Fruit fly (Drosophila melanogaster) whole organism, prepupa: Measurements from ENCODE around the gene bol.

Source experiments
- CG10669 ChIP-seq: fragments of 200-800 bp; sonication (Bioruptor generic); optimal IDR thresholded peaks from 3 replicates; lab custom pipeline; 2018; ENCODE audit warnings: missing biosample characterization, mild to moderate bottlenecking, missing genetic modification characterization, moderate library complexity
- CG11294 ChIP-seq: fragments of 200-800 bp; sonication (Bioruptor generic); IDR thresholded peaks from 2 replicates; pipeline ENCODE4 v1.3.6; 2022; ENCODE audit warnings: missing biosample characterization, missing genetic modification characterization
- CG15336 ChIP-seq: fragments of 200-800 bp; sonication (Bioruptor generic); IDR thresholded peaks from 2 replicates; pipeline ENCODE4 v1.3.6; 2022; ENCODE audit warnings: missing biosample characterization, missing genetic modification characterization
- CG16779 ChIP-seq: fragments of 200-800 bp; sonication (Bioruptor generic); optimal IDR thresholded peaks from 3 replicates; lab custom pipeline; 2017; ENCODE audit warnings: missing biosample characterization, mild to moderate bottlenecking, missing genetic modification characterization
- CG6163 ChIP-seq: fragments of 200-800 bp; sonication (Bioruptor generic); IDR thresholded peaks from 3 replicates; pipeline ENCODE4 v1.3.6; 2022; ENCODE audit warnings: missing biosample characterization, missing genetic modification characterization
- CG6276 ChIP-seq: fragments of 200-800 bp; sonication (Bioruptor generic); optimal IDR thresholded peaks from 2 replicates; lab custom pipeline; 2017; ENCODE audit warnings: missing biosample characterization, mild to moderate bottlenecking, missing genetic modification characterization
- CG6792 ChIP-seq: fragments of 200-800 bp; sonication (Bioruptor generic); optimal IDR thresholded peaks from 3 replicates; lab custom pipeline; 2016; ENCODE audit warnings: missing biosample characterization, missing genetic modification characterization
- CG6808 ChIP-seq: fragments of 200-800 bp; sonication (Bioruptor generic); optimal IDR thresholded peaks from 3 replicates; lab custom pipeline; 2017; ENCODE audit warnings: missing biosample characterization, missing genetic modification characterization, mild to moderate bottlenecking, moderate library complexity, missing genetic modification reagents
- CG6854 ChIP-seq: fragments of 200-800 bp; sonication (Bioruptor generic); optimal IDR thresholded peaks from 2 replicates; lab custom pipeline; 2017; ENCODE audit warnings: missing biosample characterization, mild to moderate bottlenecking, missing genetic modification characterization
- CG7368 ChIP-seq: fragments of 200-800 bp; sonication (Bioruptor generic); optimal IDR thresholded peaks from 3 replicates; lab custom pipeline; 2016; ENCODE audit warnings: missing biosample characterization, missing genetic modification characterization
- CG8119 ChIP-seq: fragments of 200-800 bp; sonication (Bioruptor generic); IDR thresholded peaks from 3 replicates; pipeline ENCODE4 v1.3.6; 2022; ENCODE audit warnings: missing biosample characterization, missing genetic modification characterization
- CG8319 ChIP-seq: fragments of 200-800 bp; sonication (Bioruptor generic); optimal IDR thresholded peaks from 3 replicates; lab custom pipeline; 2016; ENCODE audit warnings: missing biosample characterization, missing genetic modification characterization
- Eip75B ChIP-seq: fragments of 200-800 bp; sonication (Bioruptor generic); optimal IDR thresholded peaks from 3 replicates; lab custom pipeline; 2016; ENCODE audit warnings: missing biosample characterization, missing genetic modification characterization
- Eip78C ChIP-seq: fragments of 200-800 bp; sonication (Bioruptor generic); peaks from one replicate; lab custom pipeline; 2016; ENCODE audit warnings: missing biosample characterization, missing genetic modification characterization
- Eip93F ChIP-seq: fragments of 200-800 bp; sonication (Bioruptor generic); optimal IDR thresholded peaks from 2 replicates; lab custom pipeline; 2016; ENCODE audit warnings: missing biosample characterization, mild to moderate bottlenecking, missing genetic modification characterization
- Gug ChIP-seq: fragments of 200-800 bp; sonication (Bioruptor generic); IDR thresholded peaks from 2 replicates; pipeline ENCODE4 v1.3.6; 2022; ENCODE audit warnings: missing biosample characterization, missing genetic modification characterization
- Hr38 ChIP-seq: sonication (Bioruptor generic); optimal IDR thresholded peaks from 2 replicates; lab custom pipeline; 2016; ENCODE audit warnings: missing biosample characterization, missing genetic modification characterization
- Hr4 ChIP-seq: fragments of 200-800 bp; sonication (Bioruptor generic); optimal IDR thresholded peaks from 3 replicates; lab custom pipeline; 2016; ENCODE audit warnings: missing biosample characterization, missing genetic modification characterization
- OdsH ChIP-seq: fragments of 200-800 bp; sonication (Bioruptor generic); optimal IDR thresholded peaks from 3 replicates; lab custom pipeline; 2016; ENCODE audit warnings: missing biosample characterization, missing genetic modification characterization
- Smox ChIP-seq: fragments of 200-800 bp; sonication (Bioruptor generic); optimal IDR thresholded peaks from 3 replicates; lab custom pipeline; 2016; ENCODE audit warnings: missing biosample characterization, missing genetic modification characterization
- achi ChIP-seq: fragments of 200-800 bp; sonication (Bioruptor generic); optimal IDR thresholded peaks from 3 replicates; lab custom pipeline; 2016; ENCODE audit warnings: missing biosample characterization, missing genetic modification characterization
- cyc ChIP-seq: fragments of 200-800 bp; sonication (Bioruptor generic); optimal IDR thresholded peaks from 3 replicates; lab custom pipeline; 2016; ENCODE audit warnings: missing biosample characterization, missing genetic modification characterization
- eg ChIP-seq: fragments of 200-800 bp; sonication (Bioruptor generic); IDR thresholded peaks from 3 replicates; pipeline ENCODE4 v1.3.6; 2022; ENCODE audit warnings: missing biosample characterization, missing genetic modification characterization
- fd59A ChIP-seq: fragments of 200-800 bp; sonication (Bioruptor generic); optimal IDR thresholded peaks from 2 replicates; lab custom pipeline; 2017; ENCODE audit warnings: missing biosample characterization, mild to moderate bottlenecking, missing genetic modification characterization, missing genetic modification reagents
- fd85E ChIP-seq: fragments of 200-800 bp; sonication (Bioruptor generic); optimal IDR thresholded peaks from 3 replicates; lab custom pipeline; 2016; ENCODE audit warnings: missing biosample characterization, missing genetic modification characterization
- fkh ChIP-seq: fragments of 200-800 bp; sonication (Bioruptor generic); optimal IDR thresholded peaks from 3 replicates; lab custom pipeline; 2017; ENCODE audit warnings: missing biosample characterization, mild to moderate bottlenecking, missing genetic modification characterization, moderate library complexity
- net ChIP-seq: fragments of 200-800 bp; sonication (Bioruptor generic); optimal IDR thresholded peaks from 3 replicates; lab custom pipeline; 2016; ENCODE audit warnings: missing biosample characterization, missing genetic modification characterization
- pdm3 ChIP-seq: fragments of 200-800 bp; sonication (Bioruptor generic); optimal IDR thresholded peaks from 3 replicates; lab custom pipeline; 2016; ENCODE audit warnings: missing biosample characterization, missing genetic modification characterization
- salr ChIP-seq, 2 experiments: fragments of 200-800 bp; sonication (Bioruptor generic); optimal IDR thresholded peaks; 3 replicates each; lab custom pipeline; 2016 to 2018; ENCODE audit warnings: missing biosample characterization in 2 of 2, missing genetic modification characterization in 2 of 2, mild to moderate bottlenecking in 1 of 2
- topi ChIP-seq: fragments of 200-800 bp; sonication (Bioruptor generic); optimal IDR thresholded peaks from 3 replicates; lab custom pipeline; 2016; ENCODE audit warnings: missing biosample characterization, missing genetic modification characterization
- vri ChIP-seq: fragments of 200-800 bp; sonication (Bioruptor generic); optimal IDR thresholded peaks from 3 replicates; lab custom pipeline; 2016; ENCODE audit warnings: missing biosample characterization, mild to moderate bottlenecking, missing genetic modification characterization

The bol gene

dm6 chr3L:9055870-9056807, 78.1 kb downstream of the bol start (continued):
- TF ChIP-seq CG7368 (GFP tag; lab: Kevin White, UChicago), result no peak
- no peak for TF ChIP-seq achi (GFP tag; lab: Kevin White, UChicago)
- no peak for TF ChIP-seq CG15336 (GFP tag; lab: Robert Waterston, UW)
- peak; percentile 17 for TF ChIP-seq CG6854 (GFP tag; lab: Kevin White, UChicago)
- peak; percentile 91 for TF ChIP-seq vri (GFP tag; lab: Kevin White, UChicago)
- TF ChIP-seq net (GFP tag; lab: Kevin White, UChicago), result peak; percentile 37
- TF ChIP-seq CG8119 (GFP tag; lab: Robert Waterston, UW), result no peak
- TF ChIP-seq eg, result no peak
- no peak for TF ChIP-seq Smox (GFP tag; lab: Kevin White, UChicago)

- TF ChIP-seq Eip78C (GFP tag; lab: Kevin White, UChicago), result peak; percentile 20
- TF ChIP-seq CG8319 (GFP tag; lab: Kevin White, UChicago), result no peak
- no peak for TF ChIP-seq salr (GFP tag; optimal IDR thresholded peaks at IDR 0.05; lab: Kevin White, UChicago)
- TF ChIP-seq CG10669 (GFP tag; lab: Kevin White, UChicago), result peak; percentile 40
- TF ChIP-seq fkh (GFP tag; lab: Kevin White, UChicago), result no peak
- no peak for TF ChIP-seq Hr4 (GFP tag; lab: Kevin White, UChicago)
- TF ChIP-seq CG6276 (GFP tag; lab: Kevin White, UChicago), result no peak
- TF ChIP-seq topi (GFP tag; lab: Kevin White, UChicago), result no peak
Observed at dm6 chr3L:9054822-9055407, 79.3 kb downstream of the bol start.

DNA sequence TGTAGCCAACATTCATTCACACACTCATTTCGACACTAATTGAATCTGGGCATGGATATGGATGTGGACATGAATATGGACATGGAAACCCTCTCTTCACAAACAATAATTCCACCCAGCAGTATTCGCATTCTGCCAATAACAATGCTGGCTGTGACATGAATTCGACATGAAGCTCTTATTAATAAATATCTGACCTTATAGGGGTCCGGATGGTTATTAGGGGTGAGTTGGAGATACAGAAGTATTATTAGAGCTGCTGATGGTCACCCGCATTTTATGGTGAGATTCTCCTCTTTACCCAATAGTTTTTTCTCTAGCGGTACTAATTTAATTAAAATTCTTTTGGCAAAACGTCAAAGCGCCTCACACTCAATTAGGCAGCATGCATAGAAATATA, 80.0 kb downstream of the bol start:
- TF ChIP-seq Hr4 (GFP tag; lab: Kevin White, UChicago), result no peak
- no peak for TF ChIP-seq fd85E (GFP tag; lab: Kevin White, UChicago)
- TF ChIP-seq salr (GFP tag; optimal IDR thresholded peaks at IDR 0.05; lab: Kevin White, UChicago), result no peak
- no peak for TF ChIP-seq cyc (GFP tag; lab: Kevin White, UChicago)
- TF ChIP-seq CG11294 (GFP tag; lab: Robert Waterston, UW), result no peak
- TF ChIP-seq fd59A (GFP tag; lab: Kevin White, UChicago), result no peak
- no peak for TF ChIP-seq OdsH (GFP tag; lab: Kevin White, UChicago)
- no peak for TF ChIP-seq CG6792 (GFP tag; lab: Kevin White, UChicago)
- TF ChIP-seq pdm3 (GFP tag; lab: Kevin White, UChicago), result no peak
- no peak for TF ChIP-seq CG6163
- no peak for TF ChIP-seq CG10669 (GFP tag; lab: Kevin White, UChicago)
- TF ChIP-seq Gug, result no peak
- TF ChIP-seq CG16779 (tag; lab: Kevin White, UChicago), result no peak
- TF ChIP-seq Smox (GFP tag; lab: Kevin White, UChicago), result no peak
- TF ChIP-seq Hr38 (GFP tag; lab: Kevin White, UChicago), result no peak
- no peak for TF ChIP-seq Eip93F (GFP tag; lab: Kevin White, UChicago)
- TF ChIP-seq Eip75B (GFP tag; lab: Kevin White, UChicago), result no peak
- TF ChIP-seq CG6808, result no peak

- TF ChIP-seq topi (GFP tag; lab: Kevin White, UChicago), result no peak
- no peak for TF ChIP-seq fkh (GFP tag; lab: Kevin White, UChicago)
Observed at dm6 chr3L:9052798-9053541, 81.2 kb downstream of the bol start.
